Fruit fly (Drosophila melanogaster): ENCODE measurements around the gene CG7236.
A peak's percentile ranks its signal among the peaks of the same experiment; 100 is the strongest.

CG7236 gene

DNA sequence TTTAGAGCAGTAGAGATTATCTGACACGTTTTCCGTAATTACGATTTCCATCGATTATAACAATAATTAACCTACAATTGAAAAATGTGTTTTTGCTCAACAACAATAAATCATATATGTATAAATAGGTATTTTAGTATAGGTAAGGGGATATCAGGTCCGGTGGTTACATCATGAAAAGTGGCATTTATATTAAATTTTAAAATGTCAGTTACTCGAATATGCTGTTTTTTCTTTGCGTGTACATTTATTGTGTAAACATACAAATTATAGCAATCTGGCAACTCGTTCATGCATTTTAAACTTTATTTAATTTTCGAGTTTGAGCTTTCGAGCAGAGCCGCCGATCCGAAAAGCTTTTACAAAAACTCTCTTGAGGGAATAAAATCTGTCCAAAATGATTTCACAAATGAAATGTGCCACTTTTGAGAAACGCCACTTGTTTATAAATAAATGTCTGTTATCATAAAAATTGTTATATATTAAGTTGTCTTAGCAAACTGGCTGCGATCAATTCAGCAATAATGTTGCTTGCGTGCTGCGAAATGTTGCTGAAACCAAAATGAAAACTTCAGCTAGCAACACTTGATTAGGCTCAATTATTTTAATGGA is 37.5 kb downstream of the CG7236 start (continued):
- no peak for TF ChIP-seq gce (GFP tag; IDR thresholded peaks at IDR 0.05)
- TF ChIP-seq fd96Cb (tag; optimal IDR thresholded peaks at IDR 0.05) = no peak
- no peak for TF ChIP-seq pan (optimal IDR thresholded peaks at IDR 0.05)
- TF ChIP-seq pan (GFP tag; optimal IDR thresholded peaks at IDR 0.05 in 1 of 2, IDR thresholded peaks at IDR 0.05 in 1 of 2) = peak in 1 of 2 experiments; percentile 60
- TF ChIP-seq fd102C (GFP tag; optimal IDR thresholded peaks at IDR 0.05) = no peak
- TF ChIP-seq Ada2b (GFP tag; IDR thresholded peaks at IDR 0.05) = peak; percentile 37
- TF ChIP-seq CG6813 (GFP tag; optimal IDR thresholded peaks at IDR 0.05) = no peak
- TF ChIP-seq vnd (GFP tag; IDR thresholded peaks at IDR 0.05; ENCODE audit: partially characterized antibody) = no peak
- no peak for TF ChIP-seq CG11085 (GFP tag; IDR thresholded peaks at IDR 0.05)
- no peak for TF ChIP-seq CG7963 (GFP tag; IDR thresholded peaks at IDR 0.05; ENCODE audit: partially characterized antibody)
- peak; percentile 7 for TF ChIP-seq ewg (GFP tag; optimal IDR thresholded peaks at IDR 0.05)
- no peak for TF ChIP-seq MBD-R2 (GFP tag; IDR thresholded peaks at IDR 0.05)
- TF ChIP-seq CG9797 (GFP tag; optimal IDR thresholded peaks at IDR 0.05) = no peak
- peak; percentile 60 for TF ChIP-seq Med (GFP tag)
- no peak for TF ChIP-seq CG2199 (GFP tag; IDR thresholded peaks at IDR 0.05)
- no peak for TF ChIP-seq CG11398 (GFP tag; optimal IDR thresholded peaks at IDR 0.05)
- TF ChIP-seq CG17802 (tag; optimal IDR thresholded peaks at IDR 0.05) = no peak
- TF ChIP-seq Ssrp (tag; optimal IDR thresholded peaks at IDR 0.05) = no peak
- TF ChIP-seq Rfx (GFP tag; IDR thresholded peaks at IDR 0.05) = peak; percentile 68
- peak; percentile 45 for TF ChIP-seq lab (GFP tag; optimal IDR thresholded peaks at IDR 0.05)
- no peak for TF ChIP-seq CG1233 (GFP tag; optimal IDR thresholded peaks at IDR 0.05)
- peak; percentile 56 for TF ChIP-seq Sox102F (GFP tag; optimal IDR thresholded peaks at IDR 0.05)
- TF ChIP-seq CG13424 (tag; optimal IDR thresholded peaks at IDR 0.05) = peak; percentile 35
- TF ChIP-seq Dbx (GFP tag; IDR thresholded peaks at IDR 0.05) = no peak
- TF ChIP-seq CG3065 (GFP tag; optimal IDR thresholded peaks at IDR 0.05) = peak; percentile 38
- peak; percentile 26 for TF ChIP-seq grau (tag; optimal IDR thresholded peaks at IDR 0.05)
- no peak for TF ChIP-seq Mad (GFP tag; optimal IDR thresholded peaks at IDR 0.05)
- peak; percentile 99 for TF ChIP-seq CG11504 (tag; optimal IDR thresholded peaks at IDR 0.05)
- TF ChIP-seq CG3838 (GFP tag; optimal IDR thresholded peaks at IDR 0.05) = no peak
- peak; percentile 15 for TF ChIP-seq CG12769 (tag; optimal IDR thresholded peaks at IDR 0.05)
- no peak for TF ChIP-seq hkb (optimal IDR thresholded peaks at IDR 0.05)
- TF ChIP-seq hkb (GFP tag; IDR thresholded peaks at IDR 0.05) = peak; percentile 55
- TF ChIP-seq grn (GFP tag; optimal IDR thresholded peaks at IDR 0.05) = no peak
- TF ChIP-seq ase (GFP tag; IDR thresholded peaks at IDR 0.05) = peak; percentile 56; the same call in 1 of the 3 replicates
- peak; percentile 21 for TF ChIP-seq CG12391 (tag; optimal IDR thresholded peaks at IDR 0.05)
- TF ChIP-seq Mrtf (GFP tag; IDR thresholded peaks at IDR 0.05) = no peak; the same call in 2 of the 3 replicates
- TF ChIP-seq Elba2 (GFP tag; optimal IDR thresholded peaks at IDR 0.05) = no peak
- no peak for TF ChIP-seq Usf (GFP tag; optimal IDR thresholded peaks at IDR 0.05)
- no peak for TF ChIP-seq CG15011 (GFP tag; optimal IDR thresholded peaks at IDR 0.05)
- no peak for TF ChIP-seq ems (GFP tag; optimal IDR thresholded peaks at IDR 0.05)
- TF ChIP-seq stwl (tag; optimal IDR thresholded peaks at IDR 0.05) = no peak
- no peak for TF ChIP-seq CG12155 (GFP tag; optimal IDR thresholded peaks at IDR 0.05)
- TF ChIP-seq MTF-1 (GFP tag; optimal IDR thresholded peaks at IDR 0.05; ENCODE audit: borderline replicate concordance) = no peak
- no peak for TF ChIP-seq CG7357 (GFP tag; IDR thresholded peaks at IDR 0.05)
- TF ChIP-seq crc (GFP tag; optimal IDR thresholded peaks at IDR 0.05) = no peak
- TF ChIP-seq CG13775 (GFP tag; optimal IDR thresholded peaks at IDR 0.05) = no peak
- TF ChIP-seq ttk (GFP tag; IDR thresholded peaks at IDR 0.05) = no peak
- peak in 1 of 2 experiments; percentile 21 for TF ChIP-seq bsh (GFP tag; optimal IDR thresholded peaks at IDR 0.05)
- TF ChIP-seq CG4707 (GFP tag; optimal IDR thresholded peaks at IDR 0.05) = no peak
- peak; percentile 40; the same call in 1 of the 3 replicates for TF ChIP-seq tgo (GFP tag; IDR thresholded peaks at IDR 0.05)

Data from whole organism, embryonic.